Worm (Caenorhabditis elegans) whole organism, L2 larva: ENCODE results near the gene F19H6.6.

Source experiments
- alr-1 ChIP-seq: fragments of 150-350 bp; optimal IDR thresholded peaks from 2 replicates; lab custom pipeline; 2014; ENCODE audit warnings: missing biosample characterization, missing genetic modification characterization
- aly-2 ChIP-seq: fragments of 150-350 bp; optimal IDR thresholded peaks from 2 replicates; lab custom pipeline; 2014; ENCODE audit warnings: missing biosample characterization, missing genetic modification characterization
- ceh-82 ChIP-seq: fragments of 150-350 bp; optimal IDR thresholded peaks from 2 replicates; lab custom pipeline; 2014; ENCODE audit warnings: missing biosample characterization, missing genetic modification characterization
- gmeb-1 ChIP-seq: fragments of 150-350 bp; optimal IDR thresholded peaks from 2 replicates; lab custom pipeline; 2014; ENCODE audit warnings: missing biosample characterization, missing genetic modification characterization
- lin-11 ChIP-seq: fragments of 150-350 bp; sonication (generic microtip); optimal IDR thresholded peaks from 2 replicates; lab custom pipeline; 2014; ENCODE audit warnings: missing biosample characterization, missing genetic modification characterization, inconsistent platforms, mixed read lengths
- lin-13 ChIP-seq: fragments of 150-350 bp; optimal IDR thresholded peaks from 2 replicates; lab custom pipeline; 2014; ENCODE audit warnings: missing biosample characterization, missing genetic modification reagents, missing genetic modification characterization
- lin-39 ChIP-seq: fragments of 150-350 bp; optimal IDR thresholded peaks from 2 replicates; lab custom pipeline; 2014; ENCODE audit warnings: missing biosample characterization, missing genetic modification reagents, missing genetic modification characterization
- lsy-2 ChIP-seq, 2 experiments: fragments of 150-350 bp in 1 of 2; sonication (generic microtip) in 1 of 2; optimal IDR thresholded peaks; 2 replicates each; lab custom pipeline; 2014 to 2017; ENCODE audit warnings: missing biosample characterization in 2 of 2, missing genetic modification characterization in 2 of 2
- sem-4 ChIP-seq: fragments of 150-350 bp; optimal IDR thresholded peaks from 2 replicates; lab custom pipeline; 2014; ENCODE audit warnings: missing biosample characterization, missing genetic modification reagents, missing genetic modification characterization
- unc-39 ChIP-seq: fragments of 150-350 bp; optimal IDR thresholded peaks from 2 replicates; lab custom pipeline; 2014; ENCODE audit warnings: missing biosample characterization, missing genetic modification characterization

ce11 chrX:12406037-12406436 is 45.4 kb downstream of the F19H6.6 start:
- TF ChIP-seq sem-4 (tag; lab: Kevin White, UChicago): no peak
- TF ChIP-seq ceh-82 (tag; lab: Kevin White, UChicago): no peak
- no peak for TF ChIP-seq lin-39
- no peak for TF ChIP-seq gmeb-1 (tag; lab: Kevin White, UChicago)
- no peak for TF ChIP-seq lin-13
- no peak for TF ChIP-seq lsy-2 (tag; optimal IDR thresholded peaks at IDR 0.05; lab: Kevin White, UChicago)
- no peak for TF ChIP-seq lin-11
- no peak for TF ChIP-seq unc-39 (tag; lab: Kevin White, UChicago)
- TF ChIP-seq aly-2: no peak
- no peak for TF ChIP-seq alr-1 (tag; lab: Kevin White, UChicago)
